Worm (Caenorhabditis elegans) whole organism, dauer: ENCODE measurements around the gene spk-1.
"Not testable (repeated sequence)": the region's sequence is repeated elsewhere in the genome, so short reads cannot be mapped to it uniquely, and the experiment has no call there.

Experiments used
- unc-62 ChIP-seq: sonication (generic microtip); optimal IDR thresholded peaks from 2 replicates; lab custom pipeline; 2017; ENCODE audit warnings: missing biosample characterization, missing genetic modification reagents, missing genetic modification characterization

spk-1 gene

ce11 chrIII:9455980-9456658 is at the start of gene spk-1, which contains the start of gene rheb-1:
spk-1 (plus strand) TSS chrIII:9456608.
rheb-1 (minus strand) TSS chrIII:9456030.
- TF ChIP-seq unc-62 (GFP tag; lab: Kevin White, UChicago) = no peak

ce11 chrIII:9413340-9413739 is 43.1 kb upstream of the spk-1 start, which contains the start of gene T26G10.3:
T26G10.3 (minus strand) TSS chrIII:9413440.
- TF ChIP-seq unc-62 (GFP tag; lab: Kevin White, UChicago) = no peak

ce11 chrIII:9420231-9420630 is 36.2 kb upstream of the spk-1 start, which contains the start of gene T26G10.4:
T26G10.4 (plus strand) TSS chrIII:9420531.
- not testable (repeated sequence) for TF ChIP-seq unc-62 (GFP tag; lab: Kevin White, UChicago)

ce11 chrIII:9426301-9426700 is 30.1 kb upstream of the spk-1 start, which contains the start of gene T26G10.5:
T26G10.5 (minus strand) TSS chrIII:9426401.
- no peak for TF ChIP-seq unc-62 (GFP tag; lab: Kevin White, UChicago)

ce11 chrIII:9433576-9434107 is 22.8 kb upstream of the spk-1 start, which contains the start of gene cpar-1:
cpar-1 (plus strand) TSS chrIII:9434057.
- TF ChIP-seq unc-62 (GFP tag; lab: Kevin White, UChicago) = no peak

- TF ChIP-seq unc-62 (GFP tag; lab: Kevin White, UChicago) = no peak
These were observed 21.4 kb upstream of the spk-1 start for ce11 chrIII:9434999-9435398.

ce11 chrIII:9439399-9439798 is 17.0 kb upstream of the spk-1 start, which contains the start of gene F54C8.1:
F54C8.1 (plus strand) TSS chrIII:9439699.
- TF ChIP-seq unc-62 (GFP tag; lab: Kevin White, UChicago) = no peak

- TF ChIP-seq unc-62 (GFP tag; lab: Kevin White, UChicago) = no peak
These were observed 15.3 kb upstream of the spk-1 start, which contains the start of gene emb-30 for ce11 chrIII:9441133-9441532. emb-30 (minus strand) TSS chrIII:9441460.

- no peak for TF ChIP-seq unc-62 (GFP tag; lab: Kevin White, UChicago)
These were observed 13.6 kb upstream of the spk-1 start for ce11 chrIII:9442846-9443245.

ce11 chrIII:9443417-9444027 is 12.9 kb upstream of the spk-1 start, which contains the start of gene pir-2:
pir-2 (minus strand) TSS chrIII:9443634.
- TF ChIP-seq unc-62 (GFP tag; lab: Kevin White, UChicago) = no peak

ce11 chrIII:9449831-9450230 is 6.6 kb upstream of the spk-1 start, which contains the start of gene F54C8.6:
F54C8.6 (minus strand) TSS chrIII:9449931.
- TF ChIP-seq unc-62 (GFP tag; lab: Kevin White, UChicago) = no peak

ce11 chrIII:9450933-9451332 is 5.5 kb upstream of the spk-1 start:
- no peak for TF ChIP-seq unc-62 (GFP tag; lab: Kevin White, UChicago)

- TF ChIP-seq unc-62 (GFP tag; lab: Kevin White, UChicago) = no peak
These were observed 2.4 kb upstream of the spk-1 start, which contains the start of gene F54C8.7 for ce11 chrIII:9453962-9454361. F54C8.7 (minus strand) TSS chrIII:9454062.

- no peak for TF ChIP-seq unc-62 (GFP tag; lab: Kevin White, UChicago)
These were observed 1.7 kb upstream of the spk-1 start for ce11 chrIII:9454730-9455129.

- no peak for TF ChIP-seq unc-62 (GFP tag; lab: Kevin White, UChicago)
These were observed 1.0 kb downstream of the spk-1 start for ce11 chrIII:9457192-9458103.
